Worm (Caenorhabditis elegans): Measurements from ENCODE around the gene F54D10.4.

F54D10.4 gene

ce11 chrII:3803219-3803618 is 3.6 kb downstream of the F54D10.4 start, which contains the start of gene ins-32:
Gene ins-32 (minus strand): TSS chrII:3803319.
- TF ChIP-seq F13H6.1 (tag; optimal IDR thresholded peaks at IDR 0.05) = no peak
- no peak for TF ChIP-seq nhr-11 (tag; optimal IDR thresholded peaks at IDR 0.05)
- TF ChIP-seq lin-13 (GFP tag; optimal IDR thresholded peaks at IDR 0.05) = no peak
- TF ChIP-seq crh-2 (tag; optimal IDR thresholded peaks at IDR 0.05) = no peak

- no peak for TF ChIP-seq nhr-237 (tag; optimal IDR thresholded peaks at IDR 0.05)
- TF ChIP-seq lsy-2 (tag; optimal IDR thresholded peaks at IDR 0.05) = no peak
- TF ChIP-seq lin-13 (GFP tag; optimal IDR thresholded peaks at IDR 0.05) = no peak
- TF ChIP-seq unc-62 (GFP tag; optimal IDR thresholded peaks at IDR 0.05) = no peak
- TF ChIP-seq nhr-77 (tag; optimal IDR thresholded peaks at IDR 0.05) = no peak
- no peak for TF ChIP-seq zag-1 (tag; optimal IDR thresholded peaks at IDR 0.05)
- TF ChIP-seq C34F6.9 (tag; optimal IDR thresholded peaks at IDR 0.05) = no peak
- TF ChIP-seq aly-2 (tag; optimal IDR thresholded peaks at IDR 0.05) = no peak
- TF ChIP-seq R02D3.7 (tag; optimal IDR thresholded peaks at IDR 0.05) = no peak
- no peak for TF ChIP-seq alr-1 (tag; optimal IDR thresholded peaks at IDR 0.05)
- TF ChIP-seq sma-9 (GFP tag; optimal IDR thresholded peaks at IDR 0.05) = no peak
- TF ChIP-seq sma-9 (tag; optimal IDR thresholded peaks at IDR 0.05) = no peak
- TF ChIP-seq nhr-6 (tag; optimal IDR thresholded peaks at IDR 0.05) = no peak
- no peak for TF ChIP-seq sem-4 (tag; optimal IDR thresholded peaks at IDR 0.05)
- TF ChIP-seq ama-1 (optimal IDR thresholded peaks at IDR 0.05) = no peak
- TF ChIP-seq skn-1 (tag; optimal IDR thresholded peaks at IDR 0.05) = no peak
- TF ChIP-seq unc-39 (tag; optimal IDR thresholded peaks at IDR 0.05) = no peak
- no peak for TF ChIP-seq nhr-12 (tag; optimal IDR thresholded peaks at IDR 0.05)
- TF ChIP-seq lin-11 (tag; optimal IDR thresholded peaks at IDR 0.05) = no peak
These were observed 11.5 kb downstream of the F54D10.4 start, which contains the start of gene Y8A9A.2 for ce11 chrII:3795323-3795722. Gene Y8A9A.2 (plus strand): TSS chrII:3795623.

ce11 chrII:3793336-3793735 is 13.5 kb downstream of the F54D10.4 start, which contains the start of gene fbxb-99:
Gene fbxb-99 (minus strand): TSS chrII:3793436.
- TF ChIP-seq nhr-10 (tag; optimal IDR thresholded peaks at IDR 0.05) = no peak
- no peak for TF ChIP-seq unc-55 (GFP tag; optimal IDR thresholded peaks at IDR 0.05)
- TF ChIP-seq ztf-4 (tag; optimal IDR thresholded peaks at IDR 0.05) = no peak
- no peak for TF ChIP-seq crh-2 (tag; optimal IDR thresholded peaks at IDR 0.05)
- TF ChIP-seq nhr-77 (tag; optimal IDR thresholded peaks at IDR 0.05) = no peak
- no peak for TF ChIP-seq R02D3.7 (tag; optimal IDR thresholded peaks at IDR 0.05)
- TF ChIP-seq sma-9 (GFP tag; optimal IDR thresholded peaks at IDR 0.05) = no peak
- no peak for TF ChIP-seq sma-9 (tag; optimal IDR thresholded peaks at IDR 0.05)
- TF ChIP-seq mdl-1 (tag; optimal IDR thresholded peaks at IDR 0.05) = no peak
- no peak for TF ChIP-seq F13H6.1 (tag; optimal IDR thresholded peaks at IDR 0.05)
- no peak for TF ChIP-seq elt-3 (tag; optimal IDR thresholded peaks at IDR 0.05)
- no peak for TF ChIP-seq snpc-4 (tag; optimal IDR thresholded peaks at IDR 0.05)
- no peak for TF ChIP-seq blmp-1 (tag; optimal IDR thresholded peaks at IDR 0.05; ENCODE audit: insufficient read depth)
- TF ChIP-seq ztf-11 (tag; optimal IDR thresholded peaks at IDR 0.05) = no peak

ce11 chrII:3788356-3788962 is 18.4 kb downstream of the F54D10.4 start:
- TF ChIP-seq Y55F3AM.14 (GFP tag; optimal IDR thresholded peaks at IDR 0.05) = no peak
- peak; percentile 49 for TF ChIP-seq fos-1 (tag; optimal IDR thresholded peaks at IDR 0.05)

ce11 chrII:3787151-3787550 is 19.7 kb downstream of the F54D10.4 start, which contains the start of gene T24E12.13:
Gene T24E12.13 (plus strand): TSS chrII:3787451.
- TF ChIP-seq egl-27 (tag; optimal IDR thresholded peaks at IDR 0.05) (no peak), crh-2 (tag; optimal IDR thresholded peaks at IDR 0.05) (no peak), sem-4 (tag; optimal IDR thresholded peaks at IDR 0.05) (no peak), peb-1 (tag; optimal IDR thresholded peaks at IDR 0.05) (no peak), blmp-1 (tag; optimal IDR thresholded peaks at IDR 0.05; ENCODE audit: insufficient read depth) (no peak), Y55F3AM.14 (GFP tag; optimal IDR thresholded peaks at IDR 0.05) (no peak), lin-39 (tag; optimal IDR thresholded peaks at IDR 0.05) (no peak), R02D3.7 (tag; optimal IDR thresholded peaks at IDR 0.05) (no peak), ceh-16 (tag; optimal IDR thresholded peaks at IDR 0.05) (no peak), nhr-10 (tag; optimal IDR thresholded peaks at IDR 0.05) (no peak), alr-1 (tag; optimal IDR thresholded peaks at IDR 0.05) (no peak), mbf-1 (tag; optimal IDR thresholded peaks at IDR 0.05) (no peak), unc-39 (tag; optimal IDR thresholded peaks at IDR 0.05) (no peak)
